Fruit fly (Drosophila melanogaster) whole organism, pupa: Measurements from ENCODE around the gene CG42299.

ENCODE experiments used
- CG12605 ChIP-seq: fragments of 200-800 bp; sonication (Bioruptor generic); IDR thresholded peaks from 2 replicates; pipeline ENCODE4 v1.3.6; 2022; ENCODE audit warnings: missing biosample characterization, missing genetic modification characterization
- CG9948 ChIP-seq: fragments of 200-800 bp; sonication (Bioruptor generic); optimal IDR thresholded peaks from 2 replicates; lab custom pipeline; 2018; ENCODE audit warnings: missing biosample characterization, mild to moderate bottlenecking, missing genetic modification characterization, moderate library complexity

- TF ChIP-seq CG9948 (tag; lab: Kevin White, UChicago) (no peak), CG12605 (GFP tag; lab: Robert Waterston, UW) (no peak)
These were observed 8.5 kb upstream of the CG42299 start for dm6 chrX:15583842-15584441.
